Fruit fly (Drosophila melanogaster) whole organism, pupa: ENCODE measurements around the gene b6.

Experiments
- CG10348 ChIP-seq: fragments of 200-800 bp; sonication (Bioruptor generic); IDR thresholded peaks from 2 replicates; pipeline ENCODE4 v1.3.6; 2022; ENCODE audit warnings: missing biosample characterization, missing genetic modification characterization
- CG12605 ChIP-seq: fragments of 200-800 bp; sonication (Bioruptor generic); IDR thresholded peaks from 2 replicates; pipeline ENCODE4 v1.3.6; 2022; ENCODE audit warnings: missing biosample characterization, missing genetic modification characterization
- CG13204 ChIP-seq: fragments of 200-800 bp; sonication (Bioruptor generic); optimal IDR thresholded peaks from 2 replicates; lab custom pipeline; 2018; ENCODE audit warnings: missing biosample characterization, mild to moderate bottlenecking, missing genetic modification characterization, moderate library complexity
- CG15710 ChIP-seq: fragments of 200-800 bp; sonication (Bioruptor generic); optimal IDR thresholded peaks from 2 replicates; lab custom pipeline; 2018; ENCODE audit warnings: missing biosample characterization, mild to moderate bottlenecking, missing genetic modification characterization, moderate library complexity
- CG17806 ChIP-seq: fragments of 200-800 bp; sonication (Bioruptor generic); optimal IDR thresholded peaks from 2 replicates; lab custom pipeline; 2018; ENCODE audit warnings: missing biosample characterization, mild to moderate bottlenecking, missing genetic modification characterization, moderate library complexity
- CG32121 ChIP-seq: fragments of 200-800 bp; sonication (Bioruptor generic); IDR thresholded peaks from 2 replicates; pipeline ENCODE4 v1.3.6; 2022; ENCODE audit warnings: missing biosample characterization, missing genetic modification characterization
- CG34367 ChIP-seq: fragments of 200-800 bp; sonication (Bioruptor generic); optimal IDR thresholded peaks from 2 replicates; lab custom pipeline; 2018; ENCODE audit warnings: missing biosample characterization, mild to moderate bottlenecking, missing genetic modification characterization
- CG4496 ChIP-seq: fragments of 200-800 bp; sonication (Bioruptor generic); IDR thresholded peaks from 3 replicates; pipeline ENCODE4 v1.3.6; 2022; ENCODE audit warnings: missing biosample characterization, missing genetic modification characterization
- CG8159 ChIP-seq: fragments of 200-800 bp; sonication (Bioruptor generic); optimal IDR thresholded peaks from 3 replicates; lab custom pipeline; 2018; ENCODE audit warnings: missing biosample characterization, mild to moderate bottlenecking, missing genetic modification characterization, moderate library complexity
- CG8301 ChIP-seq: fragments of 200-800 bp; sonication (Bioruptor generic); optimal IDR thresholded peaks from 2 replicates; lab custom pipeline; 2018; ENCODE audit warnings: missing biosample characterization, mild to moderate bottlenecking, missing genetic modification characterization
- CG9948 ChIP-seq: fragments of 200-800 bp; sonication (Bioruptor generic); optimal IDR thresholded peaks from 2 replicates; lab custom pipeline; 2018; ENCODE audit warnings: missing biosample characterization, mild to moderate bottlenecking, missing genetic modification characterization, moderate library complexity
- D1 ChIP-seq: fragments of 200-800 bp; sonication (Bioruptor generic); optimal IDR thresholded peaks from 2 replicates; lab custom pipeline; 2018; ENCODE audit warnings: missing biosample characterization, mild to moderate bottlenecking, missing genetic modification characterization, moderate library complexity
- EcR ChIP-seq: fragments of 200-800 bp; sonication (Bioruptor generic); optimal IDR thresholded peaks from 3 replicates; lab custom pipeline; 2019; ENCODE audit warnings: missing biosample characterization, missing genetic modification characterization, mild to moderate bottlenecking, moderate library complexity, missing genetic modification reagents
- Ets98B ChIP-seq: fragments of 200-800 bp; sonication (Bioruptor generic); IDR thresholded peaks from 2 replicates; pipeline ENCODE4 v1.3.6; 2022; ENCODE audit warnings: missing biosample characterization, missing genetic modification characterization
- Pif1A ChIP-seq: fragments of 200-800 bp; sonication (Bioruptor generic); optimal IDR thresholded peaks from 3 replicates; lab custom pipeline; 2016; ENCODE audit warnings: missing biosample characterization, missing genetic modification characterization
- Pif1B ChIP-seq: fragments of 200-800 bp; sonication (Bioruptor generic); optimal IDR thresholded peaks from 3 replicates; lab custom pipeline; 2016; ENCODE audit warnings: missing biosample characterization, missing genetic modification characterization
- Snoo ChIP-seq: fragments of 200-800 bp; sonication (Bioruptor generic); optimal IDR thresholded peaks from 3 replicates; lab custom pipeline; 2017; ENCODE audit warnings: missing biosample characterization, mild to moderate bottlenecking, missing genetic modification characterization, inconsistent platforms
- fd96Ca ChIP-seq: fragments of 200-800 bp; sonication (Bioruptor generic); IDR thresholded peaks from 3 replicates; pipeline ENCODE4 v1.3.6; 2022; ENCODE audit warnings: missing biosample characterization, missing genetic modification characterization
- gl ChIP-seq: fragments of 200-800 bp; sonication (Bioruptor generic); optimal IDR thresholded peaks from 2 replicates; lab custom pipeline; 2018; ENCODE audit warnings: missing biosample characterization, mild to moderate bottlenecking, missing genetic modification characterization
- rn ChIP-seq: fragments of 200-800 bp; sonication (Bioruptor generic); IDR thresholded peaks from 2 replicates; pipeline ENCODE4 v1.3.6; 2022; ENCODE audit warnings: missing biosample characterization, missing genetic modification characterization

b6 gene

dm6 chrX:1714874-1715273 is 28.4 kb downstream of the b6 start:
- TF ChIP-seq CG9948 (no peak), D1 (tag; lab: Kevin White, UChicago) (no peak), CG13204 (no peak), Pif1A (GFP tag; lab: Kevin White, UChicago) (no peak), CG4496 (GFP tag; lab: Robert Waterston, UW) (no peak), CG10348 (no peak), Snoo (no peak), Pif1B (GFP tag; lab: Kevin White, UChicago) (no peak), CG32121 (GFP tag; lab: Robert Waterston, UW) (no peak), EcR (no peak), CG12605 (GFP tag; lab: Robert Waterston, UW) (no peak), CG34367 (tag; lab: Kevin White, UChicago) (no peak), CG8301 (tag; lab: Kevin White, UChicago) (no peak), Ets98B (GFP tag; lab: Robert Waterston, UW) (no peak), CG8159 (no peak), CG15710 (tag; lab: Kevin White, UChicago) (no peak)

DNA sequence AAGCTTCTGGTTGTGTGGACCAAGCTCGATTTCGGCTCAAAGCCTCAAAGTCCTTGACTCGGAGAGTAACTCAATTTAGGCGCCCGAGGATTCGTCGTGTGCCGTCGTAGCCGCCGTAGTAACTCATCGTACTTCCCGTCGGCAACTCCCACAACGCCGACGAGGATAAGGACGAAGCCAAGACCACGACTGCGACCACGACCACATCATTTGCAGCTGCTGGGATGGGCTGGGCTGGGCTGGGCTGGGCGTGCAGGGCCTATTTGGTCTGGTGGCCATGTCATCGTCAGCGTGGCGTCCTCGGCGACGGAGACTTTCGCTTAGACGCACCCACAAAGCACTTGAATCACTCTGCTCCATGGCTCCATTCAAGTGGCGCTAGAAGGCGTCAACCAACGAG is 48.7 kb downstream of the b6 start:
- TF ChIP-seq CG8159, result no peak
- TF ChIP-seq CG13204, result no peak
- no peak for TF ChIP-seq Snoo
- no peak for TF ChIP-seq CG34367 (tag; lab: Kevin White, UChicago)
- no peak for TF ChIP-seq CG12605 (GFP tag; lab: Robert Waterston, UW)
- TF ChIP-seq CG32121 (GFP tag; lab: Robert Waterston, UW), result no peak
- TF ChIP-seq Ets98B (GFP tag; lab: Robert Waterston, UW), result no peak
- TF ChIP-seq CG9948, result no peak
- TF ChIP-seq gl (tag; lab: Kevin White, UChicago), result no peak
- no peak for TF ChIP-seq Pif1B (GFP tag; lab: Kevin White, UChicago)
- no peak for TF ChIP-seq CG15710 (tag; lab: Kevin White, UChicago)
- no peak for TF ChIP-seq rn (GFP tag; lab: Robert Waterston, UW)
- TF ChIP-seq CG4496 (GFP tag; lab: Robert Waterston, UW), result no peak
- TF ChIP-seq CG8301 (tag; lab: Kevin White, UChicago), result no peak
- TF ChIP-seq EcR, result no peak
- no peak for TF ChIP-seq CG10348
- TF ChIP-seq CG17806 (tag; lab: Kevin White, UChicago), result no peak
- no peak for TF ChIP-seq fd96Ca
- TF ChIP-seq Pif1A (GFP tag; lab: Kevin White, UChicago), result no peak
- TF ChIP-seq, all 21 proteins: peak for 0
